Worm (Caenorhabditis elegans) whole organism, L2 larva: Measurements from ENCODE around the gene sluh-7.

ENCODE experiments used
- ZK546.5 ChIP-seq: sonication (generic microtip); optimal IDR thresholded peaks from 2 replicates; lab custom pipeline; 2017; ENCODE audit warnings: missing biosample characterization, missing genetic modification characterization
- dmd-4 ChIP-seq: sonication (generic microtip); optimal IDR thresholded peaks from 2 replicates; lab custom pipeline; 2017; ENCODE audit warnings: missing biosample characterization, missing genetic modification characterization
- fos-1 ChIP-seq: fragments of 150-350 bp; optimal IDR thresholded peaks from 2 replicates; lab custom pipeline; 2014; ENCODE audit warnings: missing biosample characterization, missing genetic modification characterization
- mab-5 ChIP-seq: fragments of 150-350 bp; optimal IDR thresholded peaks from 2 replicates; lab custom pipeline; 2014; ENCODE audit warnings: missing biosample characterization, missing genetic modification characterization
- nhr-21 ChIP-seq: fragments of 150-350 bp; optimal IDR thresholded peaks from 2 replicates; lab custom pipeline; 2014; ENCODE audit warnings: missing biosample characterization, missing genetic modification characterization
- skn-1 ChIP-seq: sonication (generic microtip); optimal IDR thresholded peaks from 2 replicates; lab custom pipeline; 2017; ENCODE audit warnings: missing biosample characterization, missing genetic modification characterization
- snpc-4 ChIP-seq: fragments of 150-350 bp; optimal IDR thresholded peaks from 2 replicates; lab custom pipeline; 2014; ENCODE audit warnings: missing biosample characterization, missing genetic modification characterization
- ztf-11 ChIP-seq: sonication (generic microtip); optimal IDR thresholded peaks from 2 replicates; lab custom pipeline; 2017; ENCODE audit warnings: missing biosample characterization, missing genetic modification characterization

DNA sequence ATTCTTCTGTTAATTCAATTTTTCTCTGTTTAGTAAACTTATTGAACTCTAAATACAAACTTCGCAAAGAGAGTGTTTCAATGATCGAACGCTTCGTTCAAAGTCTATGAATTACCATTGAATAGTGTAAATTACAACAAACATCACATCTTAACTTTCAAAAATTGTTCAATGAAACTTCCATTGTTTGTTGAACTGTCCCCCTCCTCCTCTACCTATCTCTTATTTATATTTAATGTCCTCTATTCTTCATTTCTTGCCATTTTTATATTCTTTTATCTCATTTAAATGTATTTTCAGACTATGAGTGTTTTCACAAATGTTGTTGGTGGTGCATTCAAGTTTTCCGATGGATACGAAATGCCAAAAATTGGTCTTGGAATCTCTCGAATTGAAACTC, 16.4 kb downstream of the sluh-7 start, which contains the start of gene K07C5.2:
- TF ChIP-seq snpc-4 (tag; lab: Kevin White, UChicago) (no peak), mab-5 (tag; lab: Kevin White, UChicago) (no peak), nhr-21 (tag; lab: Kevin White, UChicago) (no peak), ZK546.5 (no peak), dmd-4 (tag; lab: Kevin White, UChicago) (no peak), fos-1 (tag; lab: Kevin White, UChicago) (no peak), skn-1 (tag; lab: Kevin White, UChicago) (no peak), ztf-11 (no peak)
